Worm (Caenorhabditis elegans) whole organism, L2 larva: ENCODE measurements around the gene C18D1.2.

Source experiments
- C34F6.9 ChIP-seq: fragments of 150-350 bp; optimal IDR thresholded peaks from 2 replicates; lab custom pipeline; 2014; ENCODE audit warnings: missing biosample characterization, missing genetic modification characterization
- F13H6.1 ChIP-seq: sonication (generic microtip); optimal IDR thresholded peaks from 2 replicates; lab custom pipeline; 2016; ENCODE audit warnings: missing genetic modification characterization, missing compliant biosample characterization
- R02D3.7 ChIP-seq: fragments of 150-350 bp; optimal IDR thresholded peaks from 2 replicates; lab custom pipeline; 2014; ENCODE audit warnings: missing biosample characterization, missing genetic modification characterization
- Y55F3AM.14 ChIP-seq: fragments of 200-800 bp; sonication (Bioruptor generic); optimal IDR thresholded peaks from 2 replicates; lab custom pipeline; 2018; ENCODE audit warnings: mild to moderate bottlenecking, missing genetic modification characterization, missing compliant biosample characterization
- ZK546.5 ChIP-seq: sonication (generic microtip); optimal IDR thresholded peaks from 2 replicates; lab custom pipeline; 2017; ENCODE audit warnings: missing biosample characterization, missing genetic modification characterization
- aly-2 ChIP-seq: fragments of 150-350 bp; optimal IDR thresholded peaks from 2 replicates; lab custom pipeline; 2014; ENCODE audit warnings: missing biosample characterization, missing genetic modification characterization
- ama-1 ChIP-seq: fragments of 150-350 bp; optimal IDR thresholded peaks from 2 replicates; lab custom pipeline; 2018; ENCODE audit warnings: inconsistent platforms
- blmp-1 ChIP-seq: sonication (generic microtip); optimal IDR thresholded peaks from 2 replicates; lab custom pipeline; 2017; ENCODE audit warnings: missing genetic modification characterization, mild to moderate bottlenecking, missing compliant biosample characterization, antibody characterized with exemption, moderate library complexity; ENCODE audit not compliant: insufficient read depth
- ceh-16 ChIP-seq: fragments of 150-350 bp; optimal IDR thresholded peaks from 2 replicates; lab custom pipeline; 2014; ENCODE audit warnings: missing biosample characterization, missing genetic modification characterization
- ceh-82 ChIP-seq: fragments of 150-350 bp; optimal IDR thresholded peaks from 2 replicates; lab custom pipeline; 2014; ENCODE audit warnings: missing biosample characterization, missing genetic modification characterization
- crh-2 ChIP-seq: sonication (generic microtip); optimal IDR thresholded peaks from 2 replicates; lab custom pipeline; 2017; ENCODE audit warnings: missing biosample characterization, missing genetic modification characterization
- dmd-4 ChIP-seq: sonication (generic microtip); optimal IDR thresholded peaks from 2 replicates; lab custom pipeline; 2017; ENCODE audit warnings: missing biosample characterization, missing genetic modification characterization
- egl-27 ChIP-seq: sonication (generic microtip); optimal IDR thresholded peaks from 3 replicates; lab custom pipeline; 2017; ENCODE audit warnings: missing biosample characterization, missing genetic modification reagents, missing genetic modification characterization
- elt-1 ChIP-seq: fragments of 150-350 bp; optimal IDR thresholded peaks from 2 replicates; lab custom pipeline; 2014; ENCODE audit warnings: missing biosample characterization, missing genetic modification characterization
- fos-1 ChIP-seq: fragments of 150-350 bp; optimal IDR thresholded peaks from 2 replicates; lab custom pipeline; 2014; ENCODE audit warnings: missing biosample characterization, missing genetic modification characterization
- gmeb-1 ChIP-seq: fragments of 150-350 bp; optimal IDR thresholded peaks from 2 replicates; lab custom pipeline; 2014; ENCODE audit warnings: missing biosample characterization, missing genetic modification characterization
- lin-11 ChIP-seq: fragments of 150-350 bp; sonication (generic microtip); optimal IDR thresholded peaks from 2 replicates; lab custom pipeline; 2014; ENCODE audit warnings: missing biosample characterization, missing genetic modification characterization, inconsistent platforms, mixed read lengths
- lin-13 ChIP-seq: fragments of 150-350 bp; optimal IDR thresholded peaks from 2 replicates; lab custom pipeline; 2014; ENCODE audit warnings: missing biosample characterization, missing genetic modification reagents, missing genetic modification characterization
- lin-39 ChIP-seq: fragments of 150-350 bp; optimal IDR thresholded peaks from 2 replicates; lab custom pipeline; 2014; ENCODE audit warnings: missing biosample characterization, missing genetic modification reagents, missing genetic modification characterization
- lsy-2 ChIP-seq, 2 experiments: fragments of 150-350 bp in 1 of 2; sonication (generic microtip) in 1 of 2; optimal IDR thresholded peaks; 2 replicates each; lab custom pipeline; 2014 to 2017; ENCODE audit warnings: missing biosample characterization in 2 of 2, missing genetic modification characterization in 2 of 2
- mab-5 ChIP-seq: fragments of 150-350 bp; optimal IDR thresholded peaks from 2 replicates; lab custom pipeline; 2014; ENCODE audit warnings: missing biosample characterization, missing genetic modification characterization
- mbf-1 ChIP-seq: sonication (generic microtip); optimal IDR thresholded peaks from 2 replicates; lab custom pipeline; 2017; ENCODE audit warnings: missing biosample characterization, missing genetic modification characterization
- mdl-1 ChIP-seq, 2 experiments: fragments of 150-350 bp in 1 of 2; sonication (generic microtip) in 1 of 2; optimal IDR thresholded peaks; 2 replicates each; lab custom pipeline; 2017; ENCODE audit warnings: missing biosample characterization in 2 of 2, missing genetic modification characterization in 2 of 2
- nhr-10 ChIP-seq: sonication (generic microtip); optimal IDR thresholded peaks from 2 replicates; lab custom pipeline; 2017; ENCODE audit warnings: missing biosample characterization, missing genetic modification characterization
- nhr-11 ChIP-seq: fragments of 150-350 bp; optimal IDR thresholded peaks from 2 replicates; lab custom pipeline; 2014; ENCODE audit warnings: missing biosample characterization, missing genetic modification characterization
- nhr-12 ChIP-seq: fragments of 150-350 bp; optimal IDR thresholded peaks from 2 replicates; lab custom pipeline; 2014; ENCODE audit warnings: missing biosample characterization, missing genetic modification characterization
- nhr-129 ChIP-seq: fragments of 150-350 bp; optimal IDR thresholded peaks from 2 replicates; lab custom pipeline; 2014; ENCODE audit warnings: missing biosample characterization, missing genetic modification characterization
- nhr-21 ChIP-seq: fragments of 150-350 bp; optimal IDR thresholded peaks from 2 replicates; lab custom pipeline; 2014; ENCODE audit warnings: missing biosample characterization, missing genetic modification characterization
- nhr-23 ChIP-seq: fragments of 150-350 bp; optimal IDR thresholded peaks from 2 replicates; lab custom pipeline; 2014; ENCODE audit warnings: missing biosample characterization, missing genetic modification reagents, missing genetic modification characterization
- nhr-237 ChIP-seq: fragments of 150-350 bp; optimal IDR thresholded peaks from 2 replicates; lab custom pipeline; 2014; ENCODE audit warnings: missing biosample characterization, missing genetic modification characterization
- nhr-25 ChIP-seq: fragments of 150-350 bp; sonication (generic microtip); optimal IDR thresholded peaks from 3 replicates; lab custom pipeline; 2014; ENCODE audit warnings: missing biosample characterization, missing genetic modification characterization
- nhr-6 ChIP-seq: fragments of 150-350 bp; optimal IDR thresholded peaks from 2 replicates; lab custom pipeline; 2014; ENCODE audit warnings: missing biosample characterization, missing genetic modification characterization
- nhr-77 ChIP-seq: fragments of 150-350 bp; optimal IDR thresholded peaks from 2 replicates; lab custom pipeline; 2014; ENCODE audit warnings: missing biosample characterization, missing genetic modification characterization
- peb-1 ChIP-seq: fragments of 150-350 bp; optimal IDR thresholded peaks from 2 replicates; lab custom pipeline; 2014; ENCODE audit warnings: missing biosample characterization, missing genetic modification characterization
- sem-4 ChIP-seq: fragments of 150-350 bp; optimal IDR thresholded peaks from 2 replicates; lab custom pipeline; 2014; ENCODE audit warnings: missing biosample characterization, missing genetic modification reagents, missing genetic modification characterization
- skn-1 ChIP-seq: sonication (generic microtip); optimal IDR thresholded peaks from 2 replicates; lab custom pipeline; 2017; ENCODE audit warnings: missing biosample characterization, missing genetic modification characterization
- sma-3 ChIP-seq: sonication (generic microtip); optimal IDR thresholded peaks from 2 replicates; lab custom pipeline; 2016; ENCODE audit warnings: missing genetic modification reagents, missing genetic modification characterization, missing compliant biosample characterization
- sma-9 ChIP-seq, 2 experiments: fragments of 150-350 bp in 1 of 2; sonication (generic microtip) in 1 of 2; optimal IDR thresholded peaks; 2 replicates each; lab custom pipeline; 2014 to 2016; ENCODE audit warnings: missing genetic modification characterization in 2 of 2, mild to moderate bottlenecking in 1 of 2, missing biosample characterization in 1 of 2, missing compliant biosample characterization in 1 of 2, missing genetic modification reagents in 1 of 2, moderate library complexity in 1 of 2
- unc-39 ChIP-seq: fragments of 150-350 bp; optimal IDR thresholded peaks from 2 replicates; lab custom pipeline; 2014; ENCODE audit warnings: missing biosample characterization, missing genetic modification characterization
- unc-55 ChIP-seq: fragments of 150-350 bp; sonication (generic microtip); optimal IDR thresholded peaks from 3 replicates; lab custom pipeline; 2014; ENCODE audit warnings: missing biosample characterization, missing genetic modification reagents, missing genetic modification characterization
- unc-62 ChIP-seq: fragments of 150-350 bp; optimal IDR thresholded peaks from 2 replicates; lab custom pipeline; 2014; ENCODE audit warnings: missing biosample characterization, missing genetic modification reagents, missing genetic modification characterization
- zag-1 ChIP-seq: fragments of 150-350 bp; optimal IDR thresholded peaks from 2 replicates; lab custom pipeline; 2014; ENCODE audit warnings: missing biosample characterization, missing genetic modification characterization
- ztf-1 ChIP-seq: fragments of 200-800 bp; sonication (Bioruptor generic); conservative IDR thresholded peaks from 2 replicates; pipeline ENCODE4 v1.3.6; 2022; ENCODE audit warnings: missing genetic modification characterization, missing compliant biosample characterization
- ztf-11 ChIP-seq: sonication (generic microtip); optimal IDR thresholded peaks from 2 replicates; lab custom pipeline; 2017; ENCODE audit warnings: missing biosample characterization, missing genetic modification characterization
- ztf-4 ChIP-seq: fragments of 150-350 bp; optimal IDR thresholded peaks from 2 replicates; lab custom pipeline; 2014; ENCODE audit warnings: missing biosample characterization, missing genetic modification characterization

Gene C18D1.2

ce11 chrII:10025059-10025458 is 31.7 kb upstream of the C18D1.2 start:
- TF ChIP-seq nhr-129 (tag; lab: Kevin White, UChicago), result peak; percentile 58
- TF ChIP-seq nhr-25, result no peak
- no peak for TF ChIP-seq lsy-2 (tag; optimal IDR thresholded peaks at IDR 0.05; lab: Kevin White, UChicago)
- TF ChIP-seq ama-1 (lab: Kevin White, UChicago), result no peak
- no peak for TF ChIP-seq C34F6.9 (tag; lab: Kevin White, UChicago)

- TF ChIP-seq nhr-129 (tag; lab: Kevin White, UChicago), result peak; percentile 3
- TF ChIP-seq ztf-1 (GFP tag; lab: Robert Waterston, UW), result no peak
- peak; percentile 14 for TF ChIP-seq fos-1 (tag; lab: Kevin White, UChicago)
- TF ChIP-seq, all 48 proteins: peak for 2
Observed at ce11 chrII:10028195-10028594, 28.6 kb upstream of the C18D1.2 start, which contains the start of gene F52H3.6. Gene F52H3.6, minus strand, starts transcription at chrII:10028422.

- no peak for TF ChIP-seq unc-39 (tag; lab: Kevin White, UChicago)
- no peak for TF ChIP-seq aly-2 (tag; lab: Kevin White, UChicago)
- TF ChIP-seq sem-4 (tag; lab: Kevin White, UChicago), result no peak
- TF ChIP-seq nhr-237 (tag; lab: Kevin White, UChicago), result no peak
- no peak for TF ChIP-seq R02D3.7 (tag; lab: Kevin White, UChicago)
- no peak for TF ChIP-seq ztf-11 (tag; lab: Kevin White, UChicago)
- peak; percentile 29 for TF ChIP-seq F13H6.1
- TF ChIP-seq skn-1 (tag; lab: Kevin White, UChicago), result no peak
- TF ChIP-seq ztf-1 (GFP tag; lab: Robert Waterston, UW), result no peak
- no peak for TF ChIP-seq unc-62 (GFP tag; lab: Kevin White, UChicago)
- TF ChIP-seq nhr-6, result no peak
- peak; percentile 37 for TF ChIP-seq gmeb-1 (tag; lab: Kevin White, UChicago)
- no peak for TF ChIP-seq elt-1 (tag; lab: Kevin White, UChicago)
- no peak for TF ChIP-seq Y55F3AM.14 (GFP tag; lab: Kevin White, UChicago)
- no peak for TF ChIP-seq nhr-77
- TF ChIP-seq ztf-4 (tag; lab: Kevin White, UChicago), result no peak
- TF ChIP-seq nhr-25, result peak; percentile 54
- TF ChIP-seq nhr-23 (tag; lab: Kevin White, UChicago), result no peak
- no peak for TF ChIP-seq egl-27 (tag; lab: Kevin White, UChicago)
- TF ChIP-seq lsy-2 (tag; optimal IDR thresholded peaks at IDR 0.05; lab: Kevin White, UChicago), result peak in 1 of 2 experiments; percentile 60
- peak; percentile 76 for TF ChIP-seq sma-9 (GFP tag; optimal IDR thresholded peaks at IDR 0.05; lab: Kevin White, UChicago)
- TF ChIP-seq sma-9 (tag; optimal IDR thresholded peaks at IDR 0.05; lab: Kevin White, UChicago), result no peak
- no peak for TF ChIP-seq ama-1 (lab: Kevin White, UChicago)
- TF ChIP-seq sma-3 (GFP tag; lab: Kevin White, UChicago), result peak; percentile 67
- TF ChIP-seq lin-11 (tag; lab: Kevin White, UChicago), result no peak
- TF ChIP-seq nhr-11 (tag; lab: Kevin White, UChicago), result no peak
- no peak for TF ChIP-seq dmd-4 (tag; lab: Kevin White, UChicago)
- TF ChIP-seq zag-1 (tag; lab: Kevin White, UChicago), result no peak
- TF ChIP-seq nhr-21, result peak; percentile 54
- no peak for TF ChIP-seq ceh-82 (tag; lab: Kevin White, UChicago)
- TF ChIP-seq fos-1 (tag; lab: Kevin White, UChicago), result peak; percentile 56
- no peak for TF ChIP-seq mdl-1 (tag; optimal IDR thresholded peaks at IDR 0.05; lab: Kevin White, UChicago)
- TF ChIP-seq ceh-16, result no peak
- TF ChIP-seq lin-39, result no peak
- no peak for TF ChIP-seq mbf-1 (tag; lab: Kevin White, UChicago)
- no peak for TF ChIP-seq peb-1 (tag; lab: Kevin White, UChicago)
- peak; percentile 42 for TF ChIP-seq blmp-1 (tag; lab: Kevin White, UChicago)
- no peak for TF ChIP-seq nhr-12
- peak; percentile 52 for TF ChIP-seq crh-2 (tag; lab: Kevin White, UChicago)
- TF ChIP-seq unc-55 (GFP tag; lab: Kevin White, UChicago), result no peak
- no peak for TF ChIP-seq ZK546.5
- peak; percentile 36 for TF ChIP-seq nhr-129 (tag; lab: Kevin White, UChicago)
- no peak for TF ChIP-seq mab-5 (tag; lab: Kevin White, UChicago)
- no peak for TF ChIP-seq nhr-10
- no peak for TF ChIP-seq C34F6.9 (tag; lab: Kevin White, UChicago)
- no peak for TF ChIP-seq lin-13 (GFP tag; lab: Kevin White, UChicago)
Observed at ce11 chrII:10029044-10029443, 27.7 kb upstream of the C18D1.2 start.
